Worm (Caenorhabditis elegans) whole organism, early embryonic: ENCODE data around the gene sru-27.

Experiments
- B0310.2 ChIP-seq: sonication (generic microtip); optimal IDR thresholded peaks from 2 replicates; lab custom pipeline; 2016; ENCODE audit warnings: mild to moderate bottlenecking, missing genetic modification characterization, missing compliant biosample characterization
- F13C5.2 ChIP-seq: sonication (generic microtip); optimal IDR thresholded peaks from 2 replicates; lab custom pipeline; 2017; ENCODE audit warnings: mild to moderate bottlenecking, missing genetic modification characterization, inconsistent platforms, missing compliant biosample characterization
- ama-1 ChIP-seq: fragments of 150-350 bp; optimal IDR thresholded peaks from 2 replicates; lab custom pipeline; 2014
- ceh-13 ChIP-seq: fragments of 200-800 bp; sonication (Bioruptor generic); optimal IDR thresholded peaks from 2 replicates; lab custom pipeline; 2018; ENCODE audit warnings: mild to moderate bottlenecking, missing genetic modification characterization, missing compliant biosample characterization
- flt-1 ChIP-seq: fragments of 200-800 bp; sonication (Bioruptor generic); IDR thresholded peaks from 2 replicates; pipeline ENCODE4 v1.3.6; 2022; ENCODE audit warnings: missing genetic modification characterization, missing compliant biosample characterization
- hmbx-1 ChIP-seq: sonication (generic microtip); optimal IDR thresholded peaks from 2 replicates; lab custom pipeline; 2016; ENCODE audit warnings: mild to moderate bottlenecking, missing genetic modification characterization, missing compliant biosample characterization
- pes-1 ChIP-seq: fragments of 200-800 bp; sonication (Bioruptor generic); IDR thresholded peaks from 2 replicates; pipeline ENCODE4 v1.3.6; 2022; ENCODE audit warnings: missing genetic modification reagents, missing genetic modification characterization, missing compliant biosample characterization
- scrt-1 ChIP-seq: fragments of 200-800 bp; sonication (Bioruptor generic); IDR thresholded peaks from 2 replicates; pipeline ENCODE4 v1.3.6; 2022; ENCODE audit warnings: missing genetic modification characterization, missing compliant biosample characterization
- sea-1 ChIP-seq: fragments of 200-800 bp; sonication (Bioruptor generic); conservative IDR thresholded peaks from 2 replicates; pipeline ENCODE4 v1.3.6; 2022; ENCODE audit warnings: missing genetic modification characterization, missing compliant biosample characterization
- tbx-11 ChIP-seq: fragments of 200-800 bp; sonication (Bioruptor generic); IDR thresholded peaks from 2 replicates; pipeline ENCODE4 v1.3.6; 2022; ENCODE audit warnings: missing genetic modification characterization, missing compliant biosample characterization
- tra-4 ChIP-seq: sonication (generic microtip); optimal IDR thresholded peaks from 2 replicates; lab custom pipeline; 2017; ENCODE audit warnings: missing genetic modification characterization, missing compliant biosample characterization

DNA sequence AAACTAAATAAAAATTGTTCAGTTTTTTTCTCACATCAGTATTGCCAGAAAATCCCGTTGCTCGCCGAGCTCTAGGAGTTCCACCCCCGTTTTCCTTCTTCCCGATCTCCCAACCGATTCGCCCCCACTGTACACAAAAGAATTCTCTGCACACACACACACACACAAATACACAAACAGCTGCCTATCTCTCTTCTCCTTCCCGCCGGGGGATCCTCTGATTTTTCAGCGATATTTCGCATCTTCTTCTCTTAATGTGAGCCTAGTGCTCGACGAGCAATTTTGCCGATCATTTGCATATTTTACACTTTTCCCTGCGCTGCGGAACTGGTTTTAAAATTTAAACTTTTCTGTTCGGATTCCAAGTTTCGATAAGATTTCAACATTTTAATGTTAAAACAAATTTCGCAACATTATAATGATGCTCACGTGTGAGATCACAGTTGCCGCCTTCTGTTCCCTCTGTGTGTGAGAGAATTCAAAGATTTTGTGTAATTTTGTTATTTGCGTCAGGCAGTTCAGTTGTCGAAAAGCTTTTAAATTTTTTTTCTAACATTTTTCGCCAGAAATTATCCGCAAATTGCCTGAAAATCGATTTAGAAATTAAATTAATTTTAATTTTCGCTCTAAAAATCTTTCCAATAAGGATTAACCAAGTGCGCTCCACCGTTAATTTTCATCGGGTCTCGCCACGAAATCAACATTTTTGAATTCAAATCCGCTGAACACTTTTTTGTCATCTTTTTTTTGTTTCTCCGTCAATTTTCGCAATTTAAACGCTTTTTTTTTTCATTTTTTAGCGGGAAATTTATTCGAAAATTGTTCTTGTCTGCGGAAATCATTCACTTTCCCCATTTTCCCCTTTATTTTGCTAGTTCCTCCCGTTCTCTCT is 27.9 kb upstream of the sru-27 start:
- TF ChIP-seq sea-1 = no peak
- TF ChIP-seq ceh-13 (GFP tag; lab: Kevin White, UChicago) = no peak
- no peak for TF ChIP-seq ama-1 (lab: Kevin White, UChicago)
- TF ChIP-seq pes-1 = no peak
- no peak for TF ChIP-seq B0310.2
- no peak for TF ChIP-seq hmbx-1 (tag; lab: Kevin White, UChicago)
- no peak for TF ChIP-seq scrt-1 (GFP tag; lab: Robert Waterston, UW)
- no peak for TF ChIP-seq tbx-11 (GFP tag; lab: Robert Waterston, UW)
- TF ChIP-seq flt-1 (GFP tag; lab: Robert Waterston, UW) = no peak
- TF ChIP-seq tra-4 (tag; lab: Kevin White, UChicago) = no peak
- TF ChIP-seq F13C5.2 = no peak
